Fruit fly (Drosophila melanogaster): ENCODE results near the gene TotZ.
A peak's percentile ranks its signal among the peaks of the same experiment; 100 is the strongest.

Gene TotZ

dm6 chr3R:20877436-20877835 is at the start of gene TotZ:
TSS of gene TotZ (plus strand) at chr3R:20877736.
- no peak for TF ChIP-seq noc (tag; optimal IDR thresholded peaks at IDR 0.05)

- peak; percentile 70 for TF ChIP-seq noc (tag; optimal IDR thresholded peaks at IDR 0.05)
Measured at dm6 chr3R:20828520-20829415, 48.8 kb upstream of the TotZ start.

dm6 chr3R:20829416-20830131 is 48.0 kb upstream of the TotZ start:
- no peak for TF ChIP-seq noc (tag; optimal IDR thresholded peaks at IDR 0.05)

dm6 chr3R:20830153-20830695 is 47.3 kb upstream of the TotZ start, which contains the start of gene Adss:
TSS of gene Adss (minus strand) at chr3R:20830580.
- TF ChIP-seq noc (tag; optimal IDR thresholded peaks at IDR 0.05) = peak; percentile 45

dm6 chr3R:20830963-20831362 is 46.6 kb upstream of the TotZ start, which contains the start of gene CG31223:
TSS of gene CG31223 (plus strand) at chr3R:20831127.
- no peak for TF ChIP-seq noc (tag; optimal IDR thresholded peaks at IDR 0.05)

- TF ChIP-seq noc (tag; optimal IDR thresholded peaks at IDR 0.05) = peak; percentile 62
Measured at dm6 chr3R:20832689-20833524, 44.6 kb upstream of the TotZ start, which contains the start of gene Synd. TSS of gene Synd (plus strand) at chr3R:20832799.

- TF ChIP-seq noc (tag; optimal IDR thresholded peaks at IDR 0.05) = no peak
Measured at dm6 chr3R:20833664-20834063, 43.9 kb upstream of the TotZ start.

dm6 chr3R:20834770-20835183 is 42.8 kb upstream of the TotZ start:
- peak; percentile 16 for TF ChIP-seq noc (tag; optimal IDR thresholded peaks at IDR 0.05)

dm6 chr3R:20835531-20835930 is 42.0 kb upstream of the TotZ start:
- TF ChIP-seq noc (tag; optimal IDR thresholded peaks at IDR 0.05) = no peak

- TF ChIP-seq noc (tag; optimal IDR thresholded peaks at IDR 0.05) = no peak
Measured at dm6 chr3R:20836257-20836856, 41.2 kb upstream of the TotZ start.

- TF ChIP-seq noc (tag; optimal IDR thresholded peaks at IDR 0.05) = peak; percentile 32
Measured at dm6 chr3R:20837242-20837664, 40.3 kb upstream of the TotZ start.

dm6 chr3R:20838787-20839186 is 38.7 kb upstream of the TotZ start:
- TF ChIP-seq noc (tag; optimal IDR thresholded peaks at IDR 0.05) = no peak

dm6 chr3R:20841840-20842239 is 35.7 kb upstream of the TotZ start, which contains the start of gene CG15695:
TSS of gene CG15695 (plus strand) at chr3R:20842140.
- TF ChIP-seq noc (tag; optimal IDR thresholded peaks at IDR 0.05) = no peak

dm6 chr3R:20845493-20845892 is 32.0 kb upstream of the TotZ start:
- no peak for TF ChIP-seq noc (tag; optimal IDR thresholded peaks at IDR 0.05)

- no peak for TF ChIP-seq noc (tag; optimal IDR thresholded peaks at IDR 0.05)
Measured at dm6 chr3R:20846316-20846715, 31.2 kb upstream of the TotZ start.
